Worm (Caenorhabditis elegans): ENCODE results near the gene kel-10.

The kel-10 gene

DNA sequence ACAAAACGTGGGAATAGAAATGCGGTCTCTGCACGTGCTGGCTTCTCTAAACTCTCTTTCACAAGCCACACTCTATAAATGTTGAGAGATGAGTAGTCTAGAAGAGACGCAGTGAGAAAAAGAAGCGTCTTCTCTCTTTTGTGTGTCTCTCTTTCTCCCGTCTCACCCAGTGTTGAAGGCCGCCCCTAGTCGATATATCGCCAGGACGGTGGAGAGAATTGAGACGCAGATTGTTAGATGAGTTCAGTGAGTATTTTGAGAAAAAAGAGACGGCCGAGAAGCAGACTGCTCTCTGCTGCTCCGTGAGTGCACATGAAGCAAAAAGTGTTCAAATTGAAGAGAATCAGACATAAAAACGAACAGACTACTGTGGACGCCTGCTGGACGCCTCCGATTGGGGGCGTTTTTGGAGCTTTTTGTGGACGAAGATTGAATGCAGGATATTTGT, 4.7 kb downstream of the kel-10 start:
- TF ChIP-seq unc-62 (GFP tag; optimal IDR thresholded peaks at IDR 0.05), result peak; percentile 88
- no peak for TF ChIP-seq M03D4.4 (tag; optimal IDR thresholded peaks at IDR 0.05)
- TF ChIP-seq mab-5 (tag; optimal IDR thresholded peaks at IDR 0.05), result peak; percentile 78
- no peak for TF ChIP-seq unc-39 (tag; optimal IDR thresholded peaks at IDR 0.05)
- no peak for TF ChIP-seq lin-13 (tag; optimal IDR thresholded peaks at IDR 0.05)
- TF ChIP-seq mls-2 (tag; optimal IDR thresholded peaks at IDR 0.05), result peak; percentile 70
- TF ChIP-seq nhr-76 (tag; optimal IDR thresholded peaks at IDR 0.05), result no peak
- peak; percentile 82 for TF ChIP-seq nhr-237 (tag; optimal IDR thresholded peaks at IDR 0.05)
- TF ChIP-seq unc-120 (tag; optimal IDR thresholded peaks at IDR 0.05; ENCODE audit: poor library complexity, severe bottlenecking), result peak; percentile 72
- no peak for TF ChIP-seq bed-3 (GFP tag; optimal IDR thresholded peaks at IDR 0.05)
- TF ChIP-seq ham-2 (GFP tag; optimal IDR thresholded peaks at IDR 0.05), result peak; percentile 52
- no peak for TF ChIP-seq blmp-1 (tag; optimal IDR thresholded peaks at IDR 0.05)
- peak; percentile 32 for TF ChIP-seq mep-1 (tag; optimal IDR thresholded peaks at IDR 0.05)
- TF ChIP-seq sptf-1 (tag; optimal IDR thresholded peaks at IDR 0.05), result peak; percentile 39
- TF ChIP-seq ces-1 (GFP tag; optimal IDR thresholded peaks at IDR 0.05), result peak; percentile 92
- peak; percentile 49 for TF ChIP-seq nhr-2 (tag; optimal IDR thresholded peaks at IDR 0.05)
- TF ChIP-seq ztf-11 (tag; optimal IDR thresholded peaks at IDR 0.05), result peak; percentile 70
- peak; percentile 80 for TF ChIP-seq pha-4 (tag; optimal IDR thresholded peaks at IDR 0.05)
- peak; percentile 41 for TF ChIP-seq elt-3 (tag; optimal IDR thresholded peaks at IDR 0.05)
- TF ChIP-seq ceh-83 (GFP tag; optimal IDR thresholded peaks at IDR 0.05), result no peak
- peak; percentile 89 for TF ChIP-seq lsy-2 (tag; optimal IDR thresholded peaks at IDR 0.05)
- no peak for TF ChIP-seq nhr-12 (tag; optimal IDR thresholded peaks at IDR 0.05)
- no peak for TF ChIP-seq snpc-4 (tag; optimal IDR thresholded peaks at IDR 0.05)
- no peak for TF ChIP-seq ceh-43 (GFP tag; optimal IDR thresholded peaks at IDR 0.05)
- no peak for TF ChIP-seq tbx-8 (GFP tag; optimal IDR thresholded peaks at IDR 0.05)
- no peak for TF ChIP-seq lin-32 (GFP tag; optimal IDR thresholded peaks at IDR 0.05)
- peak; percentile 72 for TF ChIP-seq drap-1 (GFP tag; optimal IDR thresholded peaks at IDR 0.05)
- peak; percentile 91 for TF ChIP-seq hlh-1 (tag; optimal IDR thresholded peaks at IDR 0.05)
- no peak for TF ChIP-seq zip-8 (tag; optimal IDR thresholded peaks at IDR 0.05)
- TF ChIP-seq ceh-39 (tag; optimal IDR thresholded peaks at IDR 0.05), result peak; percentile 98
- TF ChIP-seq cnd-1 (tag; optimal IDR thresholded peaks at IDR 0.05), result peak; percentile 36
- TF ChIP-seq nhr-28 (tag; optimal IDR thresholded peaks at IDR 0.05), result no peak
- TF ChIP-seq flh-1 (GFP tag; optimal IDR thresholded peaks at IDR 0.05), result no peak
- no peak for TF ChIP-seq elt-1 (tag; optimal IDR thresholded peaks at IDR 0.05; ENCODE audit: borderline replicate concordance, insufficient read depth)
- TF ChIP-seq sem-2 (GFP tag; optimal IDR thresholded peaks at IDR 0.05), result no peak

DNA sequence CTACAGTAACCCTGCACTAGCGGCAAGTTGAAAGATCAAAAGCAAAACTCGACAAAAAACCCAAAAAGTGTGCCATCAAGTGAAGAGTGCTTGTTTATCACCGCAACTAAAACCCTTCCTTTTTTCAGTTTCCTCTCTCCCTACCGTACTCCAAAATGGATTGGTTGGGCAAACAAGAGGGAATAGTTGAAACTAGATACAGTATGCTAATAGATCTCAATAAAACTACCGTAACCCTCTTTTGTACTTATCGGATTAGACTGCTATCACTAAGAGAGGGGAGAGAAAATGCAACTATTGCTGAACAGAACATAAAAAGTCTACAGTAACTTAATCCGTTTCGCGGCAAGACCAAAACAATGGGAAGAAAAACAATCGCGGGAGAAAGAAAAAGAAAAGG, 5.9 kb downstream of the kel-10 start:
- TF ChIP-seq nhr-2 (tag; optimal IDR thresholded peaks at IDR 0.05) (no peak), sem-2 (GFP tag; optimal IDR thresholded peaks at IDR 0.05) (no peak), cnd-1 (tag; optimal IDR thresholded peaks at IDR 0.05) (no peak), mab-5 (tag; optimal IDR thresholded peaks at IDR 0.05) (no peak), mls-2 (tag; optimal IDR thresholded peaks at IDR 0.05) (no peak)

DNA sequence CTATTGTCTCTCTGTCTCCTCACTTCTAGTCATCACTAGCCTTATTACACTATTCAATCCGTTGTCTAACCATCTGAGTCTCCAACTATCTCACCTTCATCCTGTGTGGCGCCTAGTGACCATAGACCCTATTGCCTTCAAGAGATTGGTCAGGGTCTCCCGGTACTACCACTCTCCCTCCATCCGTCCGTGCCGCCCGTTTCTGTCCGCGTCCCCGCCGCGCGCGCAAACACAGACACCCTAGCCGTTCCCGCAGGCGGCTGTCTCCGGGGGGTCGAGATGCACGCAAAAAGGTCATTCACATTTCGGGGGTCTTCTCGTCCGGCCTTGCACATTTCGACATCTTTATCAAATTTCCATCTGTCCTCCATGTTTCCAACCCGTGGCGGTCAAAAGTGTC, 6.7 kb downstream of the kel-10 start:
- TF ChIP-seq tbx-8 (GFP tag; optimal IDR thresholded peaks at IDR 0.05) (no peak), nhr-2 (tag; optimal IDR thresholded peaks at IDR 0.05) (peak; percentile 9), ces-1 (GFP tag; optimal IDR thresholded peaks at IDR 0.05) (no peak), blmp-1 (tag; optimal IDR thresholded peaks at IDR 0.05) (no peak), drap-1 (GFP tag; optimal IDR thresholded peaks at IDR 0.05) (peak; percentile 28), M03D4.4 (tag; optimal IDR thresholded peaks at IDR 0.05) (peak; percentile 59), hlh-1 (tag; optimal IDR thresholded peaks at IDR 0.05) (no peak), elt-1 (tag; optimal IDR thresholded peaks at IDR 0.05; ENCODE audit: borderline replicate concordance, insufficient read depth) (no peak), mab-5 (tag; optimal IDR thresholded peaks at IDR 0.05) (no peak), mep-1 (tag; optimal IDR thresholded peaks at IDR 0.05) (no peak), mls-2 (tag; optimal IDR thresholded peaks at IDR 0.05) (peak; percentile 58), ztf-11 (tag; optimal IDR thresholded peaks at IDR 0.05) (no peak), ceh-43 (GFP tag; optimal IDR thresholded peaks at IDR 0.05) (no peak), bed-3 (GFP tag; optimal IDR thresholded peaks at IDR 0.05) (peak; percentile 9), zip-8 (tag; optimal IDR thresholded peaks at IDR 0.05) (no peak), pha-4 (tag; optimal IDR thresholded peaks at IDR 0.05) (peak; percentile 58), elt-3 (tag; optimal IDR thresholded peaks at IDR 0.05) (no peak), ceh-83 (GFP tag; optimal IDR thresholded peaks at IDR 0.05) (no peak), ham-2 (GFP tag; optimal IDR thresholded peaks at IDR 0.05) (peak; percentile 91), ceh-39 (tag; optimal IDR thresholded peaks at IDR 0.05) (no peak), nhr-76 (tag; optimal IDR thresholded peaks at IDR 0.05) (no peak), unc-39 (tag; optimal IDR thresholded peaks at IDR 0.05) (no peak), lin-32 (GFP tag; optimal IDR thresholded peaks at IDR 0.05) (no peak), sem-2 (GFP tag; optimal IDR thresholded peaks at IDR 0.05) (no peak), flh-1 (GFP tag; optimal IDR thresholded peaks at IDR 0.05) (no peak), nhr-12 (tag; optimal IDR thresholded peaks at IDR 0.05) (no peak), unc-120 (tag; optimal IDR thresholded peaks at IDR 0.05; ENCODE audit: poor library complexity, severe bottlenecking) (peak; percentile 56), snpc-4 (tag; optimal IDR thresholded peaks at IDR 0.05) (no peak), lin-13 (tag; optimal IDR thresholded peaks at IDR 0.05) (no peak), lsy-2 (tag; optimal IDR thresholded peaks at IDR 0.05) (peak; percentile 21), cnd-1 (tag; optimal IDR thresholded peaks at IDR 0.05) (peak; percentile 69), nhr-28 (tag; optimal IDR thresholded peaks at IDR 0.05) (no peak), sptf-1 (tag; optimal IDR thresholded peaks at IDR 0.05) (peak; percentile 79), unc-62 (GFP tag; optimal IDR thresholded peaks at IDR 0.05) (peak; percentile 3), nhr-237 (tag; optimal IDR thresholded peaks at IDR 0.05) (no peak)

All from whole organism, mixed stage, embryonic.